Fruit fly (Drosophila melanogaster) Kc167 (cell line): ENCODE data around the gene Cyp4ae1.

ENCODE experiments used
- Myc ChIP-seq: fragments of >200 bp; optimal IDR thresholded peaks from 2 replicates; lab custom pipeline; 2017; ENCODE audit warnings: missing external identifiers
- Sin3A ChIP-seq: fragments of >200 bp; optimal IDR thresholded peaks from 2 replicates; lab custom pipeline; 2018; ENCODE audit warnings: missing external identifiers
- insv ChIP-seq: fragments of >200 bp; optimal IDR thresholded peaks from 3 replicates; lab custom pipeline; 2018; ENCODE audit warnings: missing external identifiers
- psq ChIP-seq: fragments of >200 bp; optimal IDR thresholded peaks from 2 replicates; lab custom pipeline; 2017; ENCODE audit warnings: missing external identifiers

- TF ChIP-seq psq (lab: Kevin White, UChicago) = no peak
- no peak for TF ChIP-seq Myc (lab: Kevin White, UChicago)
- no peak for TF ChIP-seq Sin3A (lab: Kevin White, UChicago)
- TF ChIP-seq insv (lab: Kevin White, UChicago) = no peak
Measured at dm6 chrX:2208641-2209241, 29.9 kb downstream of the Cyp4ae1 start.
